Fruit fly (Drosophila melanogaster): ENCODE measurements around the gene sav.

DNA sequence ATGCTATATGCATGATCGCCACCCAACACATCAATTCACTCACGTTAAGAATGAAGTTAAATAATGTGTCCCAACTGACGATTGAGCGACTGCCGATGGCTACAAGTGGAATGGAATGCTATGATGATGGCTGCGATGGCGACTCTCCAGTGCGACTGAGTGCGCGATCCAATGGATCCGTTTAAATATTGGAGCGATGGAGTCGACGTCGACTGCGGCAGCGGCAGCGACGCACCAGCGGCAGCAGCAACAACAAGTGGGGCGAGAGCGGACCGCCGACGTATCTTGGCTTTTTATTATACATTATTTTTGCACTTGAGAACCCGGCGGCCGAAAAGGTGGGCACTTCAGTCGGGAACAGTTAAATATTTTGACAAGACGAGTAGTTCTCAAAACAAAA lies 3.7 kb downstream of the sav start:
- TF ChIP-seq CG32767 (GFP tag; IDR thresholded peaks at IDR 0.05) (no peak), mld (GFP tag; IDR thresholded peaks at IDR 0.05; ENCODE audit: partially characterized antibody) (no peak), hth (optimal IDR thresholded peaks at IDR 0.05) (no peak), Max (GFP tag; optimal IDR thresholded peaks at IDR 0.05) (no peak), shn (GFP tag; optimal IDR thresholded peaks at IDR 0.05) (no peak), CG6654 (GFP tag; optimal IDR thresholded peaks at IDR 0.05) (no peak), prd (optimal IDR thresholded peaks at IDR 0.05) (no peak), prd (GFP tag; IDR thresholded peaks at IDR 0.05) (no peak), CG8478 (optimal IDR thresholded peaks at IDR 0.05) (no peak), sens (GFP tag) (no peak), CG10979 (tag; optimal IDR thresholded peaks at IDR 0.05) (no peak), BEAF-32 (GFP tag; optimal IDR thresholded peaks at IDR 0.05) (no peak), ATbp (GFP tag; optimal IDR thresholded peaks at IDR 0.05) (no peak), jumu (GFP tag; optimal IDR thresholded peaks at IDR 0.05) (no peak)
